Worm (Caenorhabditis elegans) whole organism, L4 larva: ENCODE measurements around the gene clc-8.
"Not testable (repeated sequence)": the region's sequence is repeated elsewhere in the genome, so short reads cannot be mapped to it uniquely, and the experiment has no call there.

Experiments used
- T26A8.4 ChIP-seq: fragments of 200-800 bp; sonication (Bioruptor generic); IDR thresholded peaks from 2 replicates; pipeline ENCODE4 v1.3.6; 2022; ENCODE audit warnings: missing genetic modification characterization, missing compliant biosample characterization
- Y105C5A.15 ChIP-seq: fragments of 200-800 bp; sonication (Bioruptor generic); IDR thresholded peaks from 2 replicates; pipeline ENCODE4 v1.3.6; 2022; ENCODE audit warnings: missing genetic modification characterization, missing compliant biosample characterization
- Y75B8A.6 ChIP-seq: fragments of 200-800 bp; sonication (Bioruptor generic); IDR thresholded peaks from 2 replicates; pipeline ENCODE4 v1.3.6; 2022; ENCODE audit warnings: missing genetic modification reagents, missing genetic modification characterization, missing compliant biosample characterization
- aha-1 ChIP-seq: fragments of 150-350 bp; peaks from one replicate; lab custom pipeline; 2014; ENCODE audit warnings: missing biosample characterization, missing genetic modification characterization
- arid-1 ChIP-seq: fragments of 200-800 bp; sonication (Bioruptor generic); conservative IDR thresholded peaks from 2 replicates; pipeline ENCODE4 v1.3.6; 2022; ENCODE audit warnings: missing genetic modification reagents, missing genetic modification characterization, missing compliant biosample characterization
- attf-4 ChIP-seq: sonication (generic microtip); optimal IDR thresholded peaks from 3 replicates; lab custom pipeline; 2017; ENCODE audit warnings: missing biosample characterization, missing genetic modification characterization
- ces-1 ChIP-seq: fragments of 150-350 bp; sonication (generic microtip); optimal IDR thresholded peaks from 4 replicates; lab custom pipeline; 2014; ENCODE audit warnings: missing biosample characterization, missing genetic modification reagents, missing genetic modification characterization
- daf-16 ChIP-seq, 3 experiments: sonication (generic microtip); optimal IDR thresholded peaks; 2 replicates each; lab custom pipeline; 2016 to 2017; ENCODE audit warnings: missing genetic modification characterization in 3 of 3, missing genetic modification reagents in 3 of 3, mild to moderate bottlenecking in 2 of 3, missing compliant biosample characterization in 2 of 3, missing biosample characterization in 1 of 3, moderate library complexity in 1 of 3
- daf-8 ChIP-seq: fragments of 200-800 bp; sonication (Bioruptor generic); IDR thresholded peaks from 2 replicates; pipeline ENCODE4 v1.3.6; 2022; ENCODE audit warnings: missing genetic modification characterization, missing compliant biosample characterization
- dmd-9 ChIP-seq: fragments of 200-800 bp; sonication (Bioruptor generic); IDR thresholded peaks from 2 replicates; pipeline ENCODE4 v1.3.6; 2022; ENCODE audit warnings: missing genetic modification reagents, missing genetic modification characterization, missing compliant biosample characterization
- dve-1 ChIP-seq: sonication (generic microtip); optimal IDR thresholded peaks from 2 replicates; lab custom pipeline; 2017; ENCODE audit warnings: antibody characterized with exemption, mild to moderate bottlenecking, missing genetic modification characterization, missing compliant biosample characterization; ENCODE audit not compliant: insufficient read depth
- egl-27 ChIP-seq: sonication (generic microtip); optimal IDR thresholded peaks from 3 replicates; lab custom pipeline; 2017; ENCODE audit warnings: missing biosample characterization, missing genetic modification reagents, missing genetic modification characterization
- fos-1 ChIP-seq: fragments of 150-350 bp; optimal IDR thresholded peaks from 2 replicates; lab custom pipeline; 2014; ENCODE audit warnings: missing biosample characterization, missing genetic modification characterization
- gei-8 ChIP-seq: fragments of 200-800 bp; sonication (Bioruptor generic); optimal IDR thresholded peaks from 2 replicates; lab custom pipeline; 2018; ENCODE audit warnings: mild to moderate bottlenecking, missing genetic modification characterization, missing compliant biosample characterization
- hlh-11 ChIP-seq: fragments of 200-800 bp; sonication (Bioruptor generic); optimal IDR thresholded peaks from 2 replicates; lab custom pipeline; 2018; ENCODE audit warnings: mild to moderate bottlenecking, missing genetic modification characterization, missing compliant biosample characterization
- lim-7 ChIP-seq: fragments of 200-800 bp; sonication (Bioruptor generic); IDR thresholded peaks from 2 replicates; pipeline ENCODE4 v1.3.6; 2022; ENCODE audit warnings: missing genetic modification characterization, missing compliant biosample characterization
- lin-15B ChIP-seq: fragments of 150-350 bp; sonication (generic microtip); optimal IDR thresholded peaks from 3 replicates; lab custom pipeline; 2014; ENCODE audit warnings: missing biosample characterization, missing genetic modification characterization
- lin-39 ChIP-seq: fragments of 150-350 bp; optimal IDR thresholded peaks from 2 replicates; lab custom pipeline; 2014; ENCODE audit warnings: missing biosample characterization, missing genetic modification reagents, missing genetic modification characterization
- madf-9 ChIP-seq: fragments of 200-800 bp; sonication (Bioruptor generic); conservative IDR thresholded peaks from 2 replicates; pipeline ENCODE4 v1.3.6; 2022; ENCODE audit warnings: missing genetic modification reagents, missing genetic modification characterization, missing compliant biosample characterization
- mdl-1 ChIP-seq, 2 experiments: fragments of 150-350 bp in 1 of 2; sonication (generic microtip) in 1 of 2; optimal IDR thresholded peaks; 2 replicates each; lab custom pipeline; 2014 to 2017; ENCODE audit warnings: missing biosample characterization in 2 of 2, missing genetic modification characterization in 2 of 2
- mxl-2 ChIP-seq: fragments of 200-800 bp; sonication (Bioruptor generic); conservative IDR thresholded peaks from 2 replicates; pipeline ENCODE4 v1.3.6; 2022; ENCODE audit warnings: missing genetic modification reagents, missing genetic modification characterization, missing compliant biosample characterization
- nhr-111 ChIP-seq: fragments of 200-800 bp; sonication (Bioruptor generic); optimal IDR thresholded peaks from 2 replicates; lab custom pipeline; 2018; ENCODE audit warnings: mild to moderate bottlenecking, missing genetic modification characterization, missing compliant biosample characterization
- nhr-28 ChIP-seq: fragments of 150-350 bp; optimal IDR thresholded peaks from 2 replicates; lab custom pipeline; 2014; ENCODE audit warnings: missing biosample characterization, missing genetic modification characterization
- nhr-41 ChIP-seq: fragments of 200-800 bp; sonication (Bioruptor generic); IDR thresholded peaks from 2 replicates; pipeline ENCODE4 v1.3.6; 2022; ENCODE audit warnings: missing genetic modification reagents, missing genetic modification characterization, missing compliant biosample characterization
- nhr-48 ChIP-seq: sonication (generic microtip); optimal IDR thresholded peaks from 2 replicates; lab custom pipeline; 2016; ENCODE audit warnings: mild to moderate bottlenecking, missing genetic modification characterization, missing compliant biosample characterization
- nhr-77 ChIP-seq: fragments of 150-350 bp; optimal IDR thresholded peaks from 2 replicates; lab custom pipeline; 2014; ENCODE audit warnings: missing biosample characterization, missing genetic modification characterization
- php-3 ChIP-seq: fragments of 200-800 bp; sonication (Bioruptor generic); IDR thresholded peaks from 2 replicates; pipeline ENCODE4 v1.3.6; 2022; ENCODE audit warnings: missing genetic modification reagents, missing genetic modification characterization, missing compliant biosample characterization
- pqm-1 ChIP-seq: sonication (generic microtip); optimal IDR thresholded peaks from 2 replicates; lab custom pipeline; 2017; ENCODE audit warnings: missing biosample characterization, missing genetic modification characterization
- sdz-12 ChIP-seq: fragments of 200-800 bp; sonication (Bioruptor generic); optimal IDR thresholded peaks from 2 replicates; lab custom pipeline; 2018; ENCODE audit warnings: mild to moderate bottlenecking, missing genetic modification characterization, missing compliant biosample characterization
- snpc-4 ChIP-seq: fragments of 150-350 bp; optimal IDR thresholded peaks from 2 replicates; lab custom pipeline; 2014; ENCODE audit warnings: missing biosample characterization, missing genetic modification characterization
- spr-1 ChIP-seq: sonication (generic microtip); optimal IDR thresholded peaks from 2 replicates; lab custom pipeline; 2016; ENCODE audit warnings: mild to moderate bottlenecking, missing genetic modification characterization, missing compliant biosample characterization
- spr-3 ChIP-seq: fragments of 200-800 bp; sonication (Bioruptor generic); optimal IDR thresholded peaks from 2 replicates; lab custom pipeline; 2018; ENCODE audit warnings: mild to moderate bottlenecking, missing genetic modification characterization, missing compliant biosample characterization
- unc-130 ChIP-seq: sonication (generic microtip); optimal IDR thresholded peaks from 2 replicates; lab custom pipeline; 2016; ENCODE audit warnings: missing genetic modification reagents, missing genetic modification characterization, missing compliant biosample characterization
- vab-7 ChIP-seq: fragments of 200-800 bp; sonication (Bioruptor generic); IDR thresholded peaks from 2 replicates; pipeline ENCODE4 v1.3.6; 2022; ENCODE audit warnings: missing genetic modification reagents, missing genetic modification characterization, missing compliant biosample characterization
- zip-11 ChIP-seq: fragments of 200-800 bp; sonication (Bioruptor generic); IDR thresholded peaks from 2 replicates; pipeline ENCODE4 v1.3.6; 2022; ENCODE audit warnings: missing genetic modification characterization, missing compliant biosample characterization
- ztf-11 ChIP-seq: fragments of 150-350 bp; optimal IDR thresholded peaks from 2 replicates; lab custom pipeline; 2014; ENCODE audit warnings: missing biosample characterization, missing genetic modification characterization

clc-8 gene

DNA sequence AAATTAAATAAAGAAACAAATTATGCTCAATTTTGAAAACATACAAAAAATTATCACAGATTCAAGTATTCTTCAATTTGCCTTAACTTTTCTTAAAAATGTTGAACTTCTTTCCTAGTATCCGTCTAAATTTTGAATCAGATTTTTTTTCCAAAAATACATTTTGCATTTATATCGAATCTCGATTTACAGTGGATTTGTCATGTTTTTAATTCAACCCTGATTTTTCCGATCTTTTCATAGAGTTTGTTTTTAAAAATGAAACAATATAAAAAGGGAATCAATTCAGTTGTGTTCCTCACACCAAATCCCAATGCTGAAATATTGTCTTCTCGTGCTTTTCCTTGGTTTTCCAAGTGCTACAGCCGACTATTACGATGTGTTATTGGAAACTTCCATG is 30.5 kb downstream of the clc-8 start, which contains the start of gene F55B11.3:
Gene F55B11.3 (plus strand): TSS at position 301 of the 400 bp plus-strand sequence.
- TF ChIP-seq spr-1 (tag; lab: Kevin White, UChicago) (no peak), dmd-9 (GFP tag; lab: Robert Waterston, UW) (no peak), snpc-4 (tag; lab: Kevin White, UChicago) (no peak), mxl-2 (no peak), unc-130 (GFP tag; lab: Kevin White, UChicago) (no peak)
- TF ChIP-seq, all 104 proteins: peak for 0

DNA sequence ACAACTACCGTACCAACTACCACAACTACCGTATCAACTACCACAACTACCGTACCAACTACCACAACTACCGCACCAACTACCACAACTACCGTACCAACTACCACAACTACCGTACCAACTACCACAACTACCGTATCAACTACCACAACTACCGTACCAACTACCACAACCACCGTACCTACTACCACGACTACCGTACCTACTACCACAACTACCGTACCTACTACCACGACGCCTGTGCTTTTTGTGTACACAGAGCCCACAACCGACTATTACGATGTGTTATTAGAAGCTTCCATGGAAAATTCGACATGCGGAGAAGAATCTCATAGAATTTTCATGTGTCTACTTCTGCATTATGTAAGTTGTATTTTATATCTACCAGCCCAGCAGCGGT is 33.5 kb downstream of the clc-8 start, which contains the start of gene F55B11.5:
Gene F55B11.5 (plus strand): TSS at position 301 of the 400 bp plus-strand sequence.
- TF ChIP-seq hlh-11 (tag; lab: Kevin White, UChicago); lin-15B (tag; lab: Kevin White, UChicago); ces-1: not testable (repeated sequence)

DNA sequence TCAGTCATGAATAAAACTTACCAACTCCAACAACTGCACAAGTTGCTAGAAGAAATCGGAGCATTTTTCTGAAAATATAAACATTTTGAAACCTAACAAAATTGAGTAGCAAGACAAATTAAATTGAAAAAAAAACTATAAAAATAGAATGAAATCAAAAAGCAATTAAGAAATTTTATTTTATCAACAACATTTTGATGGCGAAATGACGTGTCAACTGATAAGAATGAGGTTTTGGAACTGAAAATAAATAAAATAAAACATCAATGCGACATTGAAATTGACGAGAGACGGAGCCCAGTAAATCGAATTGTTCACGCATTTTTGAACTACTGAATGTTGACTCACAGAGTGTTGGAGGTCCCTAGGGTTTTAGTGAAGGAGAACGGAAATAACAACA is 36.9 kb downstream of the clc-8 start, which contains the start of gene F55B11.4:
Gene F55B11.4 (minus strand): TSS at position 68 of the 400 bp plus-strand sequence.
- TF ChIP-seq daf-16 (GFP tag; optimal IDR thresholded peaks at IDR 0.05; lab: Kevin White, UChicago) (no peak), daf-16 (tag; optimal IDR thresholded peaks at IDR 0.05; lab: Kevin White, UChicago) (peak; percentile 90), vab-7 (GFP tag; lab: Robert Waterston, UW) (no peak), egl-27 (tag; lab: Kevin White, UChicago) (no peak), fos-1 (tag; lab: Kevin White, UChicago) (no peak), ztf-11 (tag; lab: Kevin White, UChicago) (no peak), madf-9 (GFP tag; lab: Robert Waterston, UW) (no peak), Y75B8A.6 (GFP tag; lab: Robert Waterston, UW) (no peak), lim-7 (GFP tag; lab: Robert Waterston, UW) (no peak), lin-39 (tag; lab: Kevin White, UChicago) (no peak), Y105C5A.15 (GFP tag; lab: Robert Waterston, UW) (no peak), T26A8.4 (no peak), zip-11 (no peak), daf-8 (GFP tag; lab: Robert Waterston, UW) (no peak), nhr-48 (tag; lab: Kevin White, UChicago) (no peak), pqm-1 (peak; percentile 69), dve-1 (tag; lab: Kevin White, UChicago) (peak; percentile 27), gei-8 (no peak), arid-1 (no peak), attf-4 (tag; lab: Kevin White, UChicago) (no peak), nhr-77 (tag; lab: Kevin White, UChicago) (peak; percentile 6), nhr-41 (no peak), sdz-12 (GFP tag; lab: Kevin White, UChicago) (no peak), php-3 (GFP tag; lab: Robert Waterston, UW) (peak; percentile 97), nhr-28 (tag; lab: Kevin White, UChicago) (peak; percentile 36)

DNA sequence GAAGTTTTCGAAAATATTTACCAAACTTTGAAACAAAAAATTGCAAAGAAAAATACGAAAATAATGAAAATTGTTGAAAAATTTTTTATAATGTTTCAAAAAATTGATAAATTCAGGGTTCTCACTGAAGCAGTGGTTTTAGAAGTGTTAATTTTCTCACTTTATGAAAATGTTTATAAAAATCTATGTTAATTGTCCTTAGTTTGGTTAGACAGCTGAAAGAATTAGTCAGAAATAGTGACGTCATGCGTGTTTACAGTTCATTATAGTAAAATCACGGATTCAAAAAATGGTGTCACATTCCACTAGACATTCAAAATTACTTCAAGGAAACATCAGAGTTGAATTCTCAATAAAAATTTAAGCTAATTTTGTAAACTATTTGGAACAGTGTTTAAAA is 42.0 kb downstream of the clc-8 start:
- TF ChIP-seq attf-4 (tag; lab: Kevin White, UChicago), result no peak
- no peak for TF ChIP-seq nhr-41
- no peak for TF ChIP-seq nhr-111 (GFP tag; lab: Kevin White, UChicago)
- peak; percentile 93 for TF ChIP-seq aha-1 (tag; lab: Kevin White, UChicago)

DNA sequence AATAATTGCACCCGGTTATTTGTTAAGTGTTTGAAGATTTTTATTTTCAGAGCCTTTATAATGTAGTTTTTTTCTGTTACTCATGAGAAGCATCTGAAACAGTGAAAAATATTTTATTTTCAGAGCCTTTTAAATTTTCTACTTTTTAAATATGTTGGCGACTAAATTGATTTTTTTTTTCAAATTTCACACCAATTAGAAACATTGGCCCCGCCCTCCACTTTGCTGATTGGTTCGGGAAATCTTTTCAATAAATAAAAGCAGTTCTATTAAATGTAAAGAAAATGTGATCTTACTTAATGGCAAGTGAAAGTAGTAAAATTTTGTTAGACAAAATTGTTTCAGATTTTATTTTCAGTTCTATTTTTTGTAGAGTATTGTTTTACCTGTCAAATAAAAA is 43.5 kb downstream of the clc-8 start:
- TF ChIP-seq mdl-1 (tag; optimal IDR thresholded peaks at IDR 0.05; lab: Kevin White, UChicago), result no peak
- no peak for TF ChIP-seq spr-3 (GFP tag; lab: Kevin White, UChicago)
- TF ChIP-seq daf-8 (GFP tag; lab: Robert Waterston, UW), result no peak
